Fruit fly (Drosophila melanogaster) whole organism, prepupa: ENCODE measurements around the gene CtsF.
A peak's percentile ranks its signal among the peaks of the same experiment; 100 is the strongest.

Experiments
- Blimp-1 ChIP-seq: fragments of 200-800 bp; sonication (Bioruptor generic); optimal IDR thresholded peaks from 3 replicates; lab custom pipeline; 2017; ENCODE audit warnings: missing biosample characterization, missing genetic modification characterization, mild to moderate bottlenecking, moderate library complexity, missing genetic modification reagents
- CG10631 ChIP-seq: fragments of 200-800 bp; sonication (Bioruptor generic); optimal IDR thresholded peaks from 2 replicates; lab custom pipeline; 2016; ENCODE audit warnings: missing biosample characterization, missing genetic modification characterization
- CG10669 ChIP-seq: fragments of 200-800 bp; sonication (Bioruptor generic); optimal IDR thresholded peaks from 3 replicates; lab custom pipeline; 2018; ENCODE audit warnings: missing biosample characterization, mild to moderate bottlenecking, missing genetic modification characterization, moderate library complexity
- CG11294 ChIP-seq: fragments of 200-800 bp; sonication (Bioruptor generic); IDR thresholded peaks from 2 replicates; pipeline ENCODE4 v1.3.6; 2022; ENCODE audit warnings: missing biosample characterization, missing genetic modification characterization
- CG11762 ChIP-seq: fragments of 200-800 bp; sonication (Bioruptor generic); optimal IDR thresholded peaks from 3 replicates; lab custom pipeline; 2016; ENCODE audit warnings: missing biosample characterization, missing genetic modification characterization; ENCODE audit not compliant: insufficient read depth
- CG11902 ChIP-seq: fragments of 200-800 bp; sonication (Bioruptor generic); optimal IDR thresholded peaks from 3 replicates; lab custom pipeline; 2016; ENCODE audit warnings: missing biosample characterization, missing genetic modification characterization
- CG1621 ChIP-seq: fragments of 200-800 bp; sonication (Bioruptor generic); optimal IDR thresholded peaks from 3 replicates; lab custom pipeline; 2018; ENCODE audit warnings: missing biosample characterization, mild to moderate bottlenecking, missing genetic modification characterization
- CG16779 ChIP-seq: fragments of 200-800 bp; sonication (Bioruptor generic); optimal IDR thresholded peaks from 3 replicates; lab custom pipeline; 2017; ENCODE audit warnings: missing biosample characterization, mild to moderate bottlenecking, missing genetic modification characterization
- CG31627 ChIP-seq: fragments of 200-800 bp; sonication (Bioruptor generic); optimal IDR thresholded peaks from 3 replicates; lab custom pipeline; 2016; ENCODE audit warnings: missing biosample characterization, missing genetic modification characterization
- CG32006 ChIP-seq: fragments of 200-800 bp; sonication (Bioruptor generic); optimal IDR thresholded peaks from 3 replicates; lab custom pipeline; 2017; ENCODE audit warnings: missing biosample characterization, mild to moderate bottlenecking, missing genetic modification characterization
- CG3919 ChIP-seq: fragments of 200-800 bp; sonication (Bioruptor generic); optimal IDR thresholded peaks from 3 replicates; lab custom pipeline; 2016; ENCODE audit warnings: missing biosample characterization, missing genetic modification characterization
- CG6854 ChIP-seq: fragments of 200-800 bp; sonication (Bioruptor generic); optimal IDR thresholded peaks from 2 replicates; lab custom pipeline; 2017; ENCODE audit warnings: missing biosample characterization, mild to moderate bottlenecking, missing genetic modification characterization
- CG8119 ChIP-seq: fragments of 200-800 bp; sonication (Bioruptor generic); IDR thresholded peaks from 3 replicates; pipeline ENCODE4 v1.3.6; 2022; ENCODE audit warnings: missing biosample characterization, missing genetic modification characterization
- CG8632 ChIP-seq: fragments of 200-800 bp; sonication (Bioruptor generic); optimal IDR thresholded peaks from 3 replicates; lab custom pipeline; 2016; ENCODE audit warnings: missing biosample characterization, missing genetic modification characterization
- CG9139 ChIP-seq: fragments of 200-800 bp; sonication (Bioruptor generic); optimal IDR thresholded peaks from 3 replicates; lab custom pipeline; 2017; ENCODE audit warnings: missing biosample characterization, mild to moderate bottlenecking, missing genetic modification characterization
- Eip75B ChIP-seq: fragments of 200-800 bp; sonication (Bioruptor generic); optimal IDR thresholded peaks from 3 replicates; lab custom pipeline; 2016; ENCODE audit warnings: missing biosample characterization, missing genetic modification characterization
- Eip78C ChIP-seq: fragments of 200-800 bp; sonication (Bioruptor generic); peaks from one replicate; lab custom pipeline; 2016; ENCODE audit warnings: missing biosample characterization, missing genetic modification characterization
- Eip93F ChIP-seq: fragments of 200-800 bp; sonication (Bioruptor generic); optimal IDR thresholded peaks from 2 replicates; lab custom pipeline; 2016; ENCODE audit warnings: missing biosample characterization, mild to moderate bottlenecking, missing genetic modification characterization
- Ets21C ChIP-seq: fragments of 200-800 bp; sonication (Bioruptor generic); optimal IDR thresholded peaks from 3 replicates; lab custom pipeline; 2016; ENCODE audit warnings: missing biosample characterization, missing genetic modification characterization
- Ets96B ChIP-seq: fragments of 200-800 bp; optimal IDR thresholded peaks from 2 replicates; lab custom pipeline; 2019; ENCODE audit warnings: missing biosample characterization, mild to moderate bottlenecking, missing genetic modification characterization, moderate library complexity
- Gug ChIP-seq: fragments of 200-800 bp; sonication (Bioruptor generic); IDR thresholded peaks from 2 replicates; pipeline ENCODE4 v1.3.6; 2022; ENCODE audit warnings: missing biosample characterization, missing genetic modification characterization
- Hr38 ChIP-seq: sonication (Bioruptor generic); optimal IDR thresholded peaks from 2 replicates; lab custom pipeline; 2016; ENCODE audit warnings: missing biosample characterization, missing genetic modification characterization
- Hr39 ChIP-seq: fragments of 200-800 bp; sonication (Bioruptor generic); optimal IDR thresholded peaks from 2 replicates; lab custom pipeline; 2016; ENCODE audit warnings: missing biosample characterization, missing genetic modification characterization
- Lpt ChIP-seq: fragments of 200-800 bp; sonication (Bioruptor generic); optimal IDR thresholded peaks from 3 replicates; lab custom pipeline; 2016; ENCODE audit warnings: missing biosample characterization, missing genetic modification characterization
- Met ChIP-seq: fragments of 200-800 bp; sonication (Bioruptor generic); optimal IDR thresholded peaks from 3 replicates; lab custom pipeline; 2016; ENCODE audit warnings: missing biosample characterization, missing genetic modification characterization
- OdsH ChIP-seq: fragments of 200-800 bp; sonication (Bioruptor generic); optimal IDR thresholded peaks from 3 replicates; lab custom pipeline; 2016; ENCODE audit warnings: missing biosample characterization, missing genetic modification characterization
- Smox ChIP-seq: fragments of 200-800 bp; sonication (Bioruptor generic); optimal IDR thresholded peaks from 3 replicates; lab custom pipeline; 2016; ENCODE audit warnings: missing biosample characterization, missing genetic modification characterization
- Sox102F ChIP-seq: fragments of 200-800 bp; sonication (Bioruptor generic); optimal IDR thresholded peaks from 2 replicates; lab custom pipeline; 2016; ENCODE audit warnings: missing biosample characterization, mild to moderate bottlenecking, missing genetic modification characterization
- achi ChIP-seq: fragments of 200-800 bp; sonication (Bioruptor generic); optimal IDR thresholded peaks from 3 replicates; lab custom pipeline; 2016; ENCODE audit warnings: missing biosample characterization, missing genetic modification characterization
- acj6 ChIP-seq: fragments of 200-800 bp; sonication (Bioruptor generic); optimal IDR thresholded peaks from 3 replicates; lab custom pipeline; 2016; ENCODE audit warnings: missing biosample characterization, missing genetic modification characterization
- cyc ChIP-seq: fragments of 200-800 bp; sonication (Bioruptor generic); optimal IDR thresholded peaks from 3 replicates; lab custom pipeline; 2016; ENCODE audit warnings: missing biosample characterization, missing genetic modification characterization
- dac ChIP-seq: fragments of 200-800 bp; sonication (Bioruptor generic); optimal IDR thresholded peaks from 2 replicates; lab custom pipeline; 2017; ENCODE audit warnings: missing biosample characterization, mild to moderate bottlenecking, missing genetic modification characterization
- eg ChIP-seq: fragments of 200-800 bp; sonication (Bioruptor generic); IDR thresholded peaks from 3 replicates; pipeline ENCODE4 v1.3.6; 2022; ENCODE audit warnings: missing biosample characterization, missing genetic modification characterization
- esn ChIP-seq: fragments of 200-800 bp; sonication (Bioruptor generic); optimal IDR thresholded peaks from 2 replicates; lab custom pipeline; 2016; ENCODE audit warnings: missing biosample characterization, mild to moderate bottlenecking, missing genetic modification characterization, moderate library complexity
- fd59A ChIP-seq: fragments of 200-800 bp; sonication (Bioruptor generic); optimal IDR thresholded peaks from 2 replicates; lab custom pipeline; 2017; ENCODE audit warnings: missing biosample characterization, mild to moderate bottlenecking, missing genetic modification characterization, missing genetic modification reagents
- fd85E ChIP-seq: fragments of 200-800 bp; sonication (Bioruptor generic); optimal IDR thresholded peaks from 3 replicates; lab custom pipeline; 2016; ENCODE audit warnings: missing biosample characterization, missing genetic modification characterization
- fkh ChIP-seq: fragments of 200-800 bp; sonication (Bioruptor generic); optimal IDR thresholded peaks from 3 replicates; lab custom pipeline; 2017; ENCODE audit warnings: missing biosample characterization, mild to moderate bottlenecking, missing genetic modification characterization, moderate library complexity
- lz ChIP-seq: fragments of 200-800 bp; sonication (Bioruptor generic); optimal IDR thresholded peaks from 3 replicates; lab custom pipeline; 2016; ENCODE audit warnings: missing biosample characterization, missing genetic modification characterization
- net ChIP-seq: fragments of 200-800 bp; sonication (Bioruptor generic); optimal IDR thresholded peaks from 3 replicates; lab custom pipeline; 2016; ENCODE audit warnings: missing biosample characterization, missing genetic modification characterization
- pdm3 ChIP-seq: fragments of 200-800 bp; sonication (Bioruptor generic); optimal IDR thresholded peaks from 3 replicates; lab custom pipeline; 2016; ENCODE audit warnings: missing biosample characterization, missing genetic modification characterization
- salr ChIP-seq, 2 experiments: fragments of 200-800 bp; sonication (Bioruptor generic); optimal IDR thresholded peaks; 3 replicates each; lab custom pipeline; 2016 to 2018; ENCODE audit warnings: missing biosample characterization in 2 of 2, missing genetic modification characterization in 2 of 2, mild to moderate bottlenecking in 1 of 2
- spab ChIP-seq: fragments of 200-800 bp; sonication (Bioruptor generic); optimal IDR thresholded peaks from 2 replicates; lab custom pipeline; 2017; ENCODE audit warnings: missing biosample characterization, mild to moderate bottlenecking, missing genetic modification characterization, missing genetic modification reagents
- ss ChIP-seq, 2 experiments: fragments of 200-800 bp; sonication (Bioruptor generic); optimal IDR thresholded peaks; 2 replicates in 1 of 2; 3 replicates in 1 of 2; lab custom pipeline; 2017 to 2018; ENCODE audit warnings: mild to moderate bottlenecking in 2 of 2, missing biosample characterization in 2 of 2, missing genetic modification characterization in 2 of 2, moderate library complexity in 1 of 2
- svp ChIP-seq: fragments of 200-800 bp; sonication (Bioruptor generic); peaks from one replicate; lab custom pipeline; 2016; ENCODE audit warnings: missing biosample characterization, missing genetic modification characterization
- topi ChIP-seq: fragments of 200-800 bp; sonication (Bioruptor generic); optimal IDR thresholded peaks from 3 replicates; lab custom pipeline; 2016; ENCODE audit warnings: missing biosample characterization, missing genetic modification characterization
- vri ChIP-seq: fragments of 200-800 bp; sonication (Bioruptor generic); optimal IDR thresholded peaks from 3 replicates; lab custom pipeline; 2016; ENCODE audit warnings: missing biosample characterization, mild to moderate bottlenecking, missing genetic modification characterization

Gene CtsF

DNA sequence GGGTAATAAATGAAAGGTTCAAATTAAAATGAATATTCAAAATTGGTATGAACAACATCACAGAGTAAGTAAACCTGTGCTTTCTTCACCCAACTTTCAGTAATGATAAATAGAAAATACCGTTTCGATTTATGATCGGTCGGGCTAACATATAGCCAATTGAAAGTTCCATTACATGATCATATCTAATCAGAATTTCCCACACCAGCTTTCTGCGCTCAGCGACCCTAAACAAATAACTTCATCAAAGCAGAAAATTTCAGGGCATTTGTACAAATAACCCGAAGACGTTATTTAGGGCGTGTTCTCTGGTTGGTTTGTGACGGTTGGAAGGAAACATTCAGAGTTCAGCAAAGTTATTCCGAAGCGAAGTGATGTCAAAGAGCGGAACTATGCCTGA lies 47.7 kb downstream of the CtsF start:
- TF ChIP-seq Smox (no peak), CG10631 (GFP tag; lab: Kevin White, UChicago) (no peak), CG1621 (no peak), CG11294 (no peak), CG10669 (GFP tag; lab: Kevin White, UChicago) (no peak), fkh (GFP tag; lab: Kevin White, UChicago) (peak; percentile 33), Sox102F (GFP tag; lab: Kevin White, UChicago) (no peak)

DNA sequence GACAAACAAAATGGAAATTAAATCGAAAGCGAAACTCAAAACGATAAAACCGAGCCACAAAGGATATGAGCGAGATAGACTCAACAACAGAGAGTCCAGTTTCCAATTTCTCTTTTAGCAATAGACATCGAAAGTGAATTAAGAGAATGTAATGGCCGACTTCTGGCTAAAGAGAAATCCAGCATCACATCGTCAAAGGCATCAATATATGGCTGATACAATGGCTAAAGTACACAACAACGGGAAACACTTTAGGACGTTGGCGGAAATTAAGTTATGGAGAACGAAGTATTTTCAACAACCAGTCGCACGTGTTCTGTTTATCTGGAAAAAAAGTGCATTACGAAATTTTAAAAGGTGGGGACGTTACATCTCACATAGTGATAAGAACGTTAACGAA lies 52.0 kb downstream of the CtsF start:
- no peak for TF ChIP-seq Eip93F (GFP tag; lab: Kevin White, UChicago)
- TF ChIP-seq Hr38 (GFP tag; lab: Kevin White, UChicago), result no peak
- TF ChIP-seq acj6 (GFP tag; lab: Kevin White, UChicago), result no peak
- TF ChIP-seq Blimp-1 (GFP tag; lab: Kevin White, UChicago), result no peak
- no peak for TF ChIP-seq fd59A (GFP tag; lab: Kevin White, UChicago)
- TF ChIP-seq vri (GFP tag; lab: Kevin White, UChicago), result no peak
- TF ChIP-seq Eip78C (GFP tag; lab: Kevin White, UChicago), result no peak
- no peak for TF ChIP-seq Ets21C (GFP tag; lab: Kevin White, UChicago)
- no peak for TF ChIP-seq Eip75B
- TF ChIP-seq CG6854, result no peak
- TF ChIP-seq cyc (GFP tag; lab: Kevin White, UChicago), result no peak
- TF ChIP-seq OdsH (GFP tag; lab: Kevin White, UChicago), result no peak
- no peak for TF ChIP-seq CG16779 (tag; lab: Kevin White, UChicago)
- no peak for TF ChIP-seq spab (GFP tag; lab: Kevin White, UChicago)
- no peak for TF ChIP-seq CG11762
- TF ChIP-seq CG11902 (GFP tag; lab: Kevin White, UChicago), result no peak

DNA sequence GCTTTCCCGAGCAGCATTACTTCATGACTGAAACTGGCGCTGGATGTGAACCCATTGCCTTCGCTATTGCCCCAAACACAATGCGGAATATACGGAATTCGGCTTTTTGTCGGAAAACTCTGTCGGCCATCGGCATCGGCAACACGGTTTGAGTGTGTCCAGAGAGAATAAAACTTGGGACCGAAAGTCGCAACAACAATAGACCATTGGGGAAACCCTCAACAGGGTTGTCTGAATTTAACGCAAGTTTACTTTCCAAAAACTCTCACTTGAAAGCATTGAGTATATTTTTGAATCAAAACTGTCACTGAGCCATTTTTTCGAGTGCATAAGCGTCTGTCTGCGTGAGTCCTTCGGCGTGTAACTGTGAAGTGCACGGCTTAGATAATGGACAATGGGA lies 53.2 kb downstream of the CtsF start:
- TF ChIP-seq Eip78C (GFP tag; lab: Kevin White, UChicago), result peak; percentile 79
- TF ChIP-seq achi (GFP tag; lab: Kevin White, UChicago), result peak; percentile 46
- TF ChIP-seq CG11902 (GFP tag; lab: Kevin White, UChicago), result peak; percentile 5
- peak; percentile 39 for TF ChIP-seq CG3919 (GFP tag; lab: Kevin White, UChicago)
- peak in 1 of 2 experiments; percentile 5 for TF ChIP-seq ss (GFP tag; optimal IDR thresholded peaks at IDR 0.05; lab: Kevin White, UChicago)
- peak; percentile 30 for TF ChIP-seq Met (GFP tag; lab: Kevin White, UChicago)
- TF ChIP-seq eg, result no peak; the same call in 2 of the 3 replicates
- 0 out of 3 replicates have a peak, but pooled peaks have one; percentile 28 for TF ChIP-seq CG8119 (GFP tag; lab: Robert Waterston, UW)
- no peak for TF ChIP-seq CG9139 (GFP tag; lab: Kevin White, UChicago)
- no peak for TF ChIP-seq fd85E
- peak; percentile 20 for TF ChIP-seq Ets21C (GFP tag; lab: Kevin White, UChicago)
- peak; percentile 6 for TF ChIP-seq vri (GFP tag; lab: Kevin White, UChicago)
- no peak for TF ChIP-seq Smox
- TF ChIP-seq CG1621, result no peak
- no peak for TF ChIP-seq Eip93F (GFP tag; lab: Kevin White, UChicago)
- no peak for TF ChIP-seq Blimp-1 (GFP tag; lab: Kevin White, UChicago)
- TF ChIP-seq lz (GFP tag; lab: Kevin White, UChicago), result peak; percentile 23
- TF ChIP-seq CG10669 (GFP tag; lab: Kevin White, UChicago), result peak; percentile 30
- peak; percentile 50; the same call in 1 of the 2 replicates for TF ChIP-seq CG11294
- TF ChIP-seq Eip75B, result peak; percentile 54
- peak; percentile 38 for TF ChIP-seq CG10631 (GFP tag; lab: Kevin White, UChicago)
- no peak for TF ChIP-seq svp
- TF ChIP-seq esn (GFP tag; lab: Kevin White, UChicago), result peak; percentile 54
- TF ChIP-seq pdm3 (GFP tag; lab: Kevin White, UChicago), result peak; percentile 37
- no peak for TF ChIP-seq salr (GFP tag; optimal IDR thresholded peaks at IDR 0.05; lab: Kevin White, UChicago)
- peak; percentile 5 for TF ChIP-seq topi
- TF ChIP-seq CG31627 (GFP tag; lab: Kevin White, UChicago), result peak; percentile 37
- peak; percentile 45 for TF ChIP-seq OdsH (GFP tag; lab: Kevin White, UChicago)
- TF ChIP-seq cyc (GFP tag; lab: Kevin White, UChicago), result peak; percentile 39
- peak; percentile 63 for TF ChIP-seq CG32006 (GFP tag; lab: Kevin White, UChicago)
- no peak for TF ChIP-seq Hr38 (GFP tag; lab: Kevin White, UChicago)
- peak; percentile 26 for TF ChIP-seq net (GFP tag; lab: Kevin White, UChicago)
- peak; percentile 47 for TF ChIP-seq Ets96B
- peak; percentile 28 for TF ChIP-seq Hr39 (GFP tag; lab: Kevin White, UChicago)
- peak; percentile 34 for TF ChIP-seq dac (GFP tag; lab: Kevin White, UChicago)
- no peak for TF ChIP-seq CG8632 (GFP tag; lab: Kevin White, UChicago)
- peak; percentile 51; the same call in 1 of the 2 replicates for TF ChIP-seq Gug (GFP tag; lab: Robert Waterston, UW)
- TF ChIP-seq Lpt, result no peak
